Worm (Caenorhabditis elegans): ENCODE data around the gene kgb-1.

The kgb-1 gene

DNA sequence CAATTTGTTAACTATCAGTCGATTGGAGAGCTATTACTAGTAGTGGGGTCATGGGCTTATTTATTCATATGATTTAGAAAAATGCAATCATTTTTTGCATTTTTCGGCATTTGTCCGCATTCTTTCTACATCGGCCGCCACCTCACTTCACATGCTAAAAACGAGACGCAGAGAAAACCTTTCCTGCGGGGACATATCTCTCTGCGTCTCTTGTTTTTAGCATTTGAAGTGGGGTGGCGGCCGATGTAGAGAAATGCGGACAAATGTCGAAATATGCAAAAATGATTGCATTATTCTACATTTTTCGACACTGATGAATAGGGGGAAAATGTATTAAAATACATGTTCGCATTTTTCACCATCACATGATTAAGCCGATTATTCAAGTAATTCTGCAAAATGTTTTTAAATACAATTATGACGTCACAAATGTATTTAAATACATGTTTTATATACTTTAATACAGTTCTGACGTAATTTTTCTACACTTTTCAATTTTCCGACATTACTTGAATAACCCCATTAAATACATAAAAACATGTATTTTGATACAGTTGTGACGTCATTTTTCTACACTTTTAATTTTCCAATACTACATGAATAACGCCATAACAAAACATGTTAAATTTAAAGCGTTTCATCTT, 37.6 kb downstream of the kgb-1 start (continued):
- TF ChIP-seq C16A3.4 (tag; optimal IDR thresholded peaks at IDR 0.05) (no peak), snpc-4 (tag; optimal IDR thresholded peaks at IDR 0.05) (no peak), sup-37 (GFP tag; optimal IDR thresholded peaks at IDR 0.05) (no peak), snu-23 (GFP tag; optimal IDR thresholded peaks at IDR 0.05) (peak; percentile 5), fkh-10 (GFP tag; optimal IDR thresholded peaks at IDR 0.05) (no peak), grh-1 (GFP tag; IDR thresholded peaks at IDR 0.05) (no peak), efl-3 (GFP tag; optimal IDR thresholded peaks at IDR 0.05) (no peak), unc-130 (tag; optimal IDR thresholded peaks at IDR 0.05) (no peak), ceh-8 (GFP tag; optimal IDR thresholded peaks at IDR 0.05) (no peak), isw-1 (GFP tag; IDR thresholded peaks at IDR 0.05) (peak; percentile 26), nhr-11 (tag; optimal IDR thresholded peaks at IDR 0.05) (no peak), nhr-85 (tag) (peak; percentile 27), fkh-4 (tag; optimal IDR thresholded peaks at IDR 0.05; ENCODE audit: borderline replicate concordance) (no peak)

DNA sequence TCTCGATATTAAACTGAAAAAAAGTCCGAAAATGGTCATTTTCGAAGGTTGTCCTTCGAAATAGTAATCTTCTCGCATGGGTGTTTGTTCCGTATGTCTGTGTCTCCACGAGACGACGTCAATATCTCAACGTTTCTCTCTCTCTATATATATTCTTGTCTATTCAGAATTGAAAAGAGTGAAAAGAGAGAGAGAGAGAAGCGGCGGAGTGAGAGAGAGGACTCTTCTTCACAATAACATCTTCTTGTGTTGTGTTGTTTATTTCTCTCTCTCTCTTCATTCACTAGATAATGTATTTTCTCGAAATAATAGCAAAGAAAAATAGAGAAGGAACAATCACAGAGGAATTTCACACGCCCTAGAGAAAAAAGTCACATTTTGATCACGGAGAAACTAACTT, 43.4 kb downstream of the kgb-1 start:
- TF ChIP-seq rnt-1 (tag; optimal IDR thresholded peaks at IDR 0.05) (peak; percentile 29), nhr-85 (tag) (peak; percentile 31), ama-1 (optimal IDR thresholded peaks at IDR 0.05) (no peak), zag-1 (tag; optimal IDR thresholded peaks at IDR 0.05) (no peak), efl-1 (optimal IDR thresholded peaks at IDR 0.05) (peak; percentile 27 to 35), efl-1 (GFP tag; optimal IDR thresholded peaks at IDR 0.05 in 1 of 2) (peak in 1 of 2 experiments; percentile 45), tlp-1 (tag; optimal IDR thresholded peaks at IDR 0.05) (no peak), swsn-7 (tag; optimal IDR thresholded peaks at IDR 0.05) (peak; percentile 28), nhr-20 (tag; optimal IDR thresholded peaks at IDR 0.05) (peak; percentile 31), blmp-1 (tag; optimal IDR thresholded peaks at IDR 0.05) (peak; percentile 90), pax-3 (tag; optimal IDR thresholded peaks at IDR 0.05) (no peak), mep-1 (tag; optimal IDR thresholded peaks at IDR 0.05) (peak; percentile 64), nhr-12 (tag; optimal IDR thresholded peaks at IDR 0.05) (no peak), F16B12.6 (tag; optimal IDR thresholded peaks at IDR 0.05) (no peak), ceh-82 (tag; optimal IDR thresholded peaks at IDR 0.05) (peak in 1 of 3 experiments; percentile 29), ceh-88 (GFP tag; IDR thresholded peaks at IDR 0.05) (no peak), fkh-8 (tag; optimal IDR thresholded peaks at IDR 0.05) (peak; percentile 23), sptf-1 (tag; optimal IDR thresholded peaks at IDR 0.05) (no peak), nhr-84 (tag; optimal IDR thresholded peaks at IDR 0.05) (no peak), lin-35 (GFP tag; optimal IDR thresholded peaks at IDR 0.05) (peak; percentile 3 to 46), lin-14 (GFP tag; optimal IDR thresholded peaks at IDR 0.05) (peak; percentile 88), egl-13 (tag; optimal IDR thresholded peaks at IDR 0.05) (no peak), lsy-2 (tag; optimal IDR thresholded peaks at IDR 0.05) (peak; percentile 26 to 69), ets-5 (GFP tag; IDR thresholded peaks at IDR 0.05) (no peak), nhr-11 (tag; optimal IDR thresholded peaks at IDR 0.05) (no peak), dpl-1 (GFP tag; optimal IDR thresholded peaks at IDR 0.05) (peak in 2 of 3 experiments; percentile 7 to 44), snu-23 (GFP tag; optimal IDR thresholded peaks at IDR 0.05) (peak; percentile 66), elt-3 (tag; optimal IDR thresholded peaks at IDR 0.05) (peak in 1 of 6 experiments; percentile 12), fos-1 (tag; optimal IDR thresholded peaks at IDR 0.05) (no peak), isw-1 (GFP tag; IDR thresholded peaks at IDR 0.05) (peak; percentile 4; the same call in 1 of the 2 replicates), nhr-19 (GFP tag; conservative IDR thresholded peaks at IDR 0.05) (no peak), nhr-47 (tag; optimal IDR thresholded peaks at IDR 0.05) (peak; percentile 30), lin-13 (GFP tag; optimal IDR thresholded peaks at IDR 0.05) (peak; percentile 19), nhr-71 (tag; optimal IDR thresholded peaks at IDR 0.05) (peak; percentile 53), nhr-28 (tag; optimal IDR thresholded peaks at IDR 0.05) (no peak)
